Worm (Caenorhabditis elegans) whole organism, midembryonic: ENCODE results near the gene oac-24.

ENCODE experiments used
- T22C8.4 ChIP-seq: fragments of 200-800 bp; sonication (Bioruptor generic); IDR thresholded peaks from 2 replicates; pipeline ENCODE4 v1.3.6; 2022; ENCODE audit warnings: missing genetic modification characterization, missing compliant biosample characterization
- cog-1 ChIP-seq: sonication (generic microtip); optimal IDR thresholded peaks from 2 replicates; lab custom pipeline; 2016; ENCODE audit warnings: missing genetic modification characterization, missing compliant biosample characterization
- flt-1 ChIP-seq: fragments of 200-800 bp; sonication (Bioruptor generic); IDR thresholded peaks from 2 replicates; pipeline ENCODE4 v1.3.6; 2022; ENCODE audit warnings: missing genetic modification characterization, missing compliant biosample characterization
- klf-2 ChIP-seq: fragments of 200-800 bp; sonication (Bioruptor generic); conservative IDR thresholded peaks from 2 replicates; pipeline ENCODE4 v1.3.6; 2022; ENCODE audit warnings: missing genetic modification reagents, missing genetic modification characterization, missing compliant biosample characterization
- med-1 ChIP-seq: sonication (generic microtip); optimal IDR thresholded peaks from 2 replicates; lab custom pipeline; 2017; ENCODE audit warnings: missing genetic modification characterization, mild to moderate bottlenecking, missing compliant biosample characterization, antibody characterized with exemption, missing genetic modification reagents; ENCODE audit not compliant: insufficient read depth
- ref-1 ChIP-seq: fragments of 200-800 bp; sonication (Bioruptor generic); conservative IDR thresholded peaks from 2 replicates; pipeline ENCODE4 v1.3.6; 2022; ENCODE audit warnings: missing genetic modification reagents, missing genetic modification characterization, missing compliant biosample characterization
- tab-1 ChIP-seq: fragments of 200-800 bp; sonication (Bioruptor generic); IDR thresholded peaks from 2 replicates; pipeline ENCODE4 v1.3.6; 2022; ENCODE audit warnings: missing genetic modification characterization, missing compliant biosample characterization
- ztf-23 ChIP-seq: fragments of 200-800 bp; sonication (Bioruptor generic); IDR thresholded peaks from 2 replicates; pipeline ENCODE4 v1.3.6; 2022; ENCODE audit warnings: missing genetic modification reagents, missing genetic modification characterization, missing compliant biosample characterization
- ztf-29 ChIP-seq: fragments of 200-800 bp; sonication (Bioruptor generic); IDR thresholded peaks from 2 replicates; pipeline ENCODE4 v1.3.6; 2022; ENCODE audit warnings: missing genetic modification reagents, missing genetic modification characterization, missing compliant biosample characterization

Gene oac-24

ce11 chrV:4734608-4735007 lies 24.0 kb downstream of the oac-24 start:
- no peak for TF ChIP-seq flt-1 (GFP tag; lab: Robert Waterston, UW)
- no peak for TF ChIP-seq ztf-29 (GFP tag; lab: Robert Waterston, UW)
- TF ChIP-seq cog-1 (tag; lab: Kevin White, UChicago) = no peak
- TF ChIP-seq tab-1 (GFP tag; lab: Robert Waterston, UW) = no peak
- TF ChIP-seq T22C8.4 (GFP tag; lab: Robert Waterston, UW) = no peak
- no peak for TF ChIP-seq med-1 (GFP tag; lab: Kevin White, UChicago)
- TF ChIP-seq ref-1 = no peak
- TF ChIP-seq klf-2 (GFP tag; lab: Robert Waterston, UW) = no peak
- no peak for TF ChIP-seq ztf-23

- TF ChIP-seq med-1 (GFP tag; lab: Kevin White, UChicago) (no peak), cog-1 (tag; lab: Kevin White, UChicago) (no peak), ztf-23 (no peak)
These were observed 27.2 kb downstream of the oac-24 start, which contains the start of gene F39G3.2 for ce11 chrV:4737727-4738126. Gene F39G3.2 (plus strand): TSS chrV:4737831.

ce11 chrV:4742190-4742589 lies 31.6 kb downstream of the oac-24 start, which contains the start of gene ugt-61:
Gene ugt-61 (plus strand): TSS chrV:4742422.
- TF ChIP-seq tab-1 (GFP tag; lab: Robert Waterston, UW) (no peak), ztf-29 (GFP tag; lab: Robert Waterston, UW) (no peak), cog-1 (tag; lab: Kevin White, UChicago) (no peak), ref-1 (no peak), med-1 (GFP tag; lab: Kevin White, UChicago) (no peak), klf-2 (GFP tag; lab: Robert Waterston, UW) (no peak), T22C8.4 (GFP tag; lab: Robert Waterston, UW) (no peak), ztf-23 (no peak)

ce11 chrV:4745269-4745668 lies 34.7 kb downstream of the oac-24 start, which contains the start of gene C18G1.7:
Gene C18G1.7 (plus strand): TSS chrV:4745569.
- TF ChIP-seq T22C8.4 (GFP tag; lab: Robert Waterston, UW) (no peak), ref-1 (no peak), flt-1 (GFP tag; lab: Robert Waterston, UW) (no peak), cog-1 (tag; lab: Kevin White, UChicago) (no peak), klf-2 (GFP tag; lab: Robert Waterston, UW) (no peak), tab-1 (GFP tag; lab: Robert Waterston, UW) (no peak), med-1 (GFP tag; lab: Kevin White, UChicago) (no peak), ztf-23 (no peak), ztf-29 (GFP tag; lab: Robert Waterston, UW) (no peak)

ce11 chrV:4750294-4750693 lies 39.7 kb downstream of the oac-24 start, which contains the start of gene C18G1.6:
Gene C18G1.6 (plus strand): TSS chrV:4750594.
- TF ChIP-seq flt-1 (GFP tag; lab: Robert Waterston, UW) (no peak), T22C8.4 (GFP tag; lab: Robert Waterston, UW) (no peak), ztf-23 (no peak), cog-1 (tag; lab: Kevin White, UChicago) (no peak), klf-2 (GFP tag; lab: Robert Waterston, UW) (no peak), tab-1 (GFP tag; lab: Robert Waterston, UW) (no peak), ztf-29 (GFP tag; lab: Robert Waterston, UW) (no peak), ref-1 (no peak), med-1 (GFP tag; lab: Kevin White, UChicago) (no peak)

ce11 chrV:4754123-4754522 lies 43.6 kb downstream of the oac-24 start, which contains the start of gene hil-4:
Gene hil-4 (plus strand): TSS chrV:4754313.
- TF ChIP-seq cog-1 (tag; lab: Kevin White, UChicago) = no peak
- no peak for TF ChIP-seq ref-1
- no peak for TF ChIP-seq klf-2 (GFP tag; lab: Robert Waterston, UW)
- no peak for TF ChIP-seq flt-1 (GFP tag; lab: Robert Waterston, UW)
- no peak for TF ChIP-seq ztf-23
- TF ChIP-seq ztf-29 (GFP tag; lab: Robert Waterston, UW) = no peak
- no peak for TF ChIP-seq T22C8.4 (GFP tag; lab: Robert Waterston, UW)
- no peak for TF ChIP-seq med-1 (GFP tag; lab: Kevin White, UChicago)
- TF ChIP-seq tab-1 (GFP tag; lab: Robert Waterston, UW) = no peak

ce11 chrV:4754684-4755211 lies 44.2 kb downstream of the oac-24 start:
- no peak for TF ChIP-seq T22C8.4 (GFP tag; lab: Robert Waterston, UW)
- TF ChIP-seq cog-1 (tag; lab: Kevin White, UChicago) = no peak
- no peak for TF ChIP-seq ref-1
- no peak for TF ChIP-seq flt-1 (GFP tag; lab: Robert Waterston, UW)
- TF ChIP-seq tab-1 (GFP tag; lab: Robert Waterston, UW) = no peak
- TF ChIP-seq med-1 (GFP tag; lab: Kevin White, UChicago) = no peak
- no peak for TF ChIP-seq ztf-23
- no peak for TF ChIP-seq ztf-29 (GFP tag; lab: Robert Waterston, UW)
- TF ChIP-seq klf-2 (GFP tag; lab: Robert Waterston, UW) = no peak

ce11 chrV:4755308-4756029 lies 44.9 kb downstream of the oac-24 start, which contains the start of gene pgl-3:
Gene pgl-3 (plus strand): TSS chrV:4755979.
- TF ChIP-seq tab-1 (GFP tag; lab: Robert Waterston, UW) = no peak
- no peak for TF ChIP-seq med-1 (GFP tag; lab: Kevin White, UChicago)
- no peak for TF ChIP-seq ztf-29 (GFP tag; lab: Robert Waterston, UW)
- no peak for TF ChIP-seq ref-1
- TF ChIP-seq cog-1 (tag; lab: Kevin White, UChicago) = no peak
- no peak for TF ChIP-seq T22C8.4 (GFP tag; lab: Robert Waterston, UW)
- no peak for TF ChIP-seq ztf-23
- no peak for TF ChIP-seq klf-2 (GFP tag; lab: Robert Waterston, UW)
- TF ChIP-seq flt-1 (GFP tag; lab: Robert Waterston, UW) = no peak

ce11 chrV:4758019-4758418 lies 47.5 kb downstream of the oac-24 start:
- no peak for TF ChIP-seq klf-2 (GFP tag; lab: Robert Waterston, UW)
- TF ChIP-seq T22C8.4 (GFP tag; lab: Robert Waterston, UW) = no peak
- TF ChIP-seq tab-1 (GFP tag; lab: Robert Waterston, UW) = no peak
- no peak for TF ChIP-seq ztf-23
- TF ChIP-seq flt-1 (GFP tag; lab: Robert Waterston, UW) = no peak
- no peak for TF ChIP-seq ref-1
